Fruit fly (Drosophila melanogaster) whole organism, wandering third instar larva: ENCODE measurements around the gene Snap25.

Source experiments
- Abd-B ChIP-seq: fragments of >200 bp; optimal IDR thresholded peaks from 2 replicates; lab custom pipeline; 2017; ENCODE audit warnings: missing biosample characterization, missing genetic modification characterization
- CG9705 ChIP-seq: fragments of 200-800 bp; sonication (Bioruptor generic); optimal IDR thresholded peaks from 2 replicates; lab custom pipeline; 2018; ENCODE audit warnings: missing biosample characterization, mild to moderate bottlenecking, missing genetic modification characterization
- Dfd ChIP-seq: fragments of >200 bp; optimal IDR thresholded peaks from 2 replicates; lab custom pipeline; 2017; ENCODE audit warnings: missing biosample characterization, missing genetic modification characterization
- HLH106 ChIP-seq: fragments of 200-800 bp; optimal IDR thresholded peaks from 3 replicates; lab custom pipeline; 2019; ENCODE audit warnings: missing biosample characterization, mild to moderate bottlenecking, missing genetic modification characterization, moderate library complexity
- Vsx2 ChIP-seq: fragments of 200-300, 225-300 bp; sonication (Bioruptor generic); optimal IDR thresholded peaks from 2 replicates; lab custom pipeline; 2018; ENCODE audit warnings: missing biosample characterization, missing genetic modification characterization; ENCODE audit not compliant: partially characterized antibody
- dmrt93B ChIP-seq: fragments of 200-800 bp; sonication (Bioruptor generic); optimal IDR thresholded peaks from 2 replicates; lab custom pipeline; 2018; ENCODE audit warnings: missing biosample characterization, mild to moderate bottlenecking, missing genetic modification characterization
- dsf ChIP-seq: sonication (Bioruptor generic); optimal IDR thresholded peaks from 2 replicates; lab custom pipeline; 2016; ENCODE audit warnings: missing biosample characterization, missing genetic modification characterization, borderline replicate concordance
- ey ChIP-seq: fragments of 200-800 bp; sonication (Bioruptor generic); optimal IDR thresholded peaks from 2 replicates; lab custom pipeline; 2016; ENCODE audit warnings: missing biosample characterization, missing genetic modification characterization
- fru ChIP-seq: fragments of 200-800 bp; sonication (Bioruptor generic); optimal IDR thresholded peaks from 3 replicates; lab custom pipeline; 2016; ENCODE audit warnings: missing biosample characterization, mild to moderate bottlenecking, missing genetic modification characterization
- jim ChIP-seq: fragments of 175-275, 200-325 bp; sonication (Bioruptor generic); optimal IDR thresholded peaks from 2 replicates; lab custom pipeline; 2016; ENCODE audit warnings: missing biosample characterization, mild to moderate bottlenecking, missing genetic modification characterization
- pan ChIP-seq: fragments of >200 bp; optimal IDR thresholded peaks from 2 replicates; lab custom pipeline; 2017
- sv ChIP-seq: fragments of 200-800 bp; sonication (Bioruptor generic); optimal IDR thresholded peaks from 3 replicates; lab custom pipeline; 2016; ENCODE audit warnings: missing biosample characterization, missing genetic modification characterization

Gene Snap25

dm6 chr3L:24231350-24231749, 157.4 kb downstream of the Snap25 start:
- TF ChIP-seq Dfd (GFP tag; lab: Kevin White, UChicago) (no peak), dsf (GFP tag; lab: Kevin White, UChicago) (no peak), CG9705 (GFP tag; lab: Kevin White, UChicago) (no peak), ey (GFP tag; lab: Kevin White, UChicago) (no peak), HLH106 (tag; lab: Kevin White, UChicago) (no peak)
- TF ChIP-seq, all 38 proteins: peak for 0

- TF ChIP-seq pan (lab: Kevin White, UChicago) (no peak), HLH106 (tag; lab: Kevin White, UChicago) (no peak), CG9705 (GFP tag; lab: Kevin White, UChicago) (no peak)
Observed at dm6 chr3L:24252896-24253295, 178.9 kb downstream of the Snap25 start.

dm6 chr3L:24324566-24324965, 250.6 kb downstream of the Snap25 start, which contains the start of gene nvd:
Gene nvd, plus strand, starts transcription at chr3L:24324866.
- no peak for TF ChIP-seq Abd-B (GFP tag; lab: Kevin White, UChicago)
- TF ChIP-seq dmrt93B (GFP tag; lab: Kevin White, UChicago): no peak
- TF ChIP-seq jim (GFP tag; lab: Kevin White, UChicago): no peak
- TF ChIP-seq fru (GFP tag; lab: Kevin White, UChicago): no peak
- TF ChIP-seq sv (GFP tag; lab: Kevin White, UChicago): no peak
- no peak for TF ChIP-seq Vsx2
- TF ChIP-seq CG9705 (GFP tag; lab: Kevin White, UChicago): no peak
- no peak for TF ChIP-seq ey (GFP tag; lab: Kevin White, UChicago)
